Fruit fly (Drosophila melanogaster): ENCODE results near the gene CG45071.

Gene CG45071

DNA sequence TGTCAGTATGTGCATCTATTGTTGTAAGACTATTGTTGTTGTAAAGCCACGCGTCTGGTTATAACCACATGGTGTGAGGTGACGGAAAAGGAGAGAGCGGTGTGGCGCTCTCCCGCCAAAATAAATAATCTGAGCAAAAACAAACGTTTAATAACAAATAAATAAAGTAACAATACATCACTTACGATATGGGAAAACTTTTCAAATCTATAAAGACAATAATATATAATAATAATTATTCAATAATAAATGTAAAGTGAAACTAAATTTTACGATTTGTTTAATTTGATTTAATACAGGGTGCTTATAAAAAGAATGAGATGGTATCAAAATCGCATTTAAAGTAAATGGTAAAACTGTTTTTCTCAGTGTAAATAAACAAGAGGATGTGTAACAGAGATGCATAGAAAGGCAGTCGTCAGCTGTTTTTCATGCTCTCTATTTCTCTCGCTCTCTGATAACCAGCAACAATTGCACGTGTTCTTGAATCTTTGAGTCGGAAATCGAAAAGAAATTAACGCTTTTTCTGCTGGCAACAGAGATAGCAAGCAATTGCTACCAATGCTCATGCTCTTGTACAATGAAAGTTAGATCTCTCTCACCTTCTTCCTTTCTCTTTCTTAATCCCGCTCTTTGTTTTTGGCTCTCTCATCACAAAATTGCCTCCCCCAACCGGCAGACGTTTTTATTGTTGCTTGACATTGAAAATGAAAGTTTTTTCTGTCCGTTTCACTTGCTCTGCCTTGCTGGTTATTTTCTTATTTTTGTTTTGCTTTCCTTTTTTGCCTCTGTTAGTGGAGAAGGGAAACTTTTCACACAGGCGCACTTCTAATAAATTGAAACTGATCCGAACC lies 6.8 kb upstream of the CG45071 start (continued):
- TF ChIP-seq Hand (GFP tag; optimal IDR thresholded peaks at IDR 0.05) (peak; percentile 77), gsb (GFP tag; IDR thresholded peaks at IDR 0.05) (peak; percentile 77), Doc2 (GFP tag; IDR thresholded peaks at IDR 0.05) (no peak), Dip2 (GFP tag; IDR thresholded peaks at IDR 0.05) (no peak), bbx (GFP tag; IDR thresholded peaks at IDR 0.05; ENCODE audit: partially characterized antibody) (no peak), chm (GFP tag; IDR thresholded peaks at IDR 0.05) (no peak), pb (GFP tag; optimal IDR thresholded peaks at IDR 0.05) (peak; percentile 52), CG11560 (tag; IDR thresholded peaks at IDR 0.05) (no peak), CG2116 (GFP tag; optimal IDR thresholded peaks at IDR 0.05) (peak; percentile 76), CG7271 (tag; optimal IDR thresholded peaks at IDR 0.05) (peak; percentile 93), ab (GFP tag; optimal IDR thresholded peaks at IDR 0.05) (no peak), cwo (GFP tag; optimal IDR thresholded peaks at IDR 0.05) (peak; percentile 92), fru (optimal IDR thresholded peaks at IDR 0.05) (no peak), CG9817 (tag; optimal IDR thresholded peaks at IDR 0.05) (peak; percentile 72), CG4854 (GFP tag; optimal IDR thresholded peaks at IDR 0.05) (no peak), Deaf1 (tag; optimal IDR thresholded peaks at IDR 0.05) (peak; percentile 66), CG11085 (GFP tag; IDR thresholded peaks at IDR 0.05) (peak; percentile 75), CG5180 (GFP tag; optimal IDR thresholded peaks at IDR 0.05) (peak; percentile 66), Rx (GFP tag; IDR thresholded peaks at IDR 0.05) (peak; percentile 31), CG8290 (GFP tag; optimal IDR thresholded peaks at IDR 0.05) (peak; percentile 34), CG8290 (tag; optimal IDR thresholded peaks at IDR 0.05) (no peak), maf-S (GFP tag; optimal IDR thresholded peaks at IDR 0.05) (peak; percentile 15), NFAT (GFP tag; IDR thresholded peaks at IDR 0.05) (peak; percentile 70; the same call in 1 of the 2 replicates), CG10431 (GFP tag; optimal IDR thresholded peaks at IDR 0.05) (peak; percentile 58), fd102C (GFP tag; optimal IDR thresholded peaks at IDR 0.05) (peak; percentile 47), sqz (GFP tag; optimal IDR thresholded peaks at IDR 0.05) (peak; percentile 78), CG18011 (GFP tag; optimal IDR thresholded peaks at IDR 0.05) (no peak), gsb-n (tag; optimal IDR thresholded peaks at IDR 0.05) (peak; percentile 96), CG12744 (GFP tag; optimal IDR thresholded peaks at IDR 0.05) (no peak), CG12236 (GFP tag; optimal IDR thresholded peaks at IDR 0.05) (no peak), CG2712 (tag; optimal IDR thresholded peaks at IDR 0.05) (peak; percentile 97), dimm (GFP tag; IDR thresholded peaks at IDR 0.05) (no peak), CG13123 (GFP tag; optimal IDR thresholded peaks at IDR 0.05) (peak; percentile 4), CG42726 (GFP tag; IDR thresholded peaks at IDR 0.05; ENCODE audit: partially characterized antibody) (no peak), jing (GFP tag; optimal IDR thresholded peaks at IDR 0.05) (no peak), org-1 (GFP tag; optimal IDR thresholded peaks at IDR 0.05) (peak; percentile 83), tio (GFP tag; optimal IDR thresholded peaks at IDR 0.05) (peak; percentile 78), D19A (tag; optimal IDR thresholded peaks at IDR 0.05) (peak; percentile 85), CG11695 (GFP tag; IDR thresholded peaks at IDR 0.05) (peak; percentile 93), trem (tag; optimal IDR thresholded peaks at IDR 0.05) (peak; percentile 95), Ravus (GFP tag; IDR thresholded peaks at IDR 0.05) (peak; percentile 36), inv (GFP tag; IDR thresholded peaks at IDR 0.05; ENCODE audit: partially characterized antibody) (no peak), otp (GFP tag; IDR thresholded peaks at IDR 0.05) (no peak), CG16779 (GFP tag; IDR thresholded peaks at IDR 0.05) (no peak), CG12299 (tag; optimal IDR thresholded peaks at IDR 0.05) (peak; percentile 86), H2.0 (GFP tag; IDR thresholded peaks at IDR 0.05) (peak; percentile 63), sima (GFP tag; optimal IDR thresholded peaks at IDR 0.05) (no peak), ken (GFP tag; IDR thresholded peaks at IDR 0.05) (no peak; the same call in 2 of the 3 replicates), CG31441 (GFP tag; IDR thresholded peaks at IDR 0.05) (peak; percentile 98), lola (GFP tag; optimal IDR thresholded peaks at IDR 0.05) (peak in 1 of 3 experiments; percentile 87)

Data from whole organism, embryonic.